Worm (Caenorhabditis elegans) whole organism, L4 larva: ENCODE data around the gene F37C4.6.

Source experiments
- F10B5.3 ChIP-seq: sonication (generic microtip); optimal IDR thresholded peaks from 2 replicates; lab custom pipeline; 2016; ENCODE audit warnings: mild to moderate bottlenecking, missing genetic modification characterization, missing compliant biosample characterization
- T20F7.1 ChIP-seq: fragments of 200-800 bp; sonication (Bioruptor generic); optimal IDR thresholded peaks from 2 replicates; lab custom pipeline; 2018; ENCODE audit warnings: mild to moderate bottlenecking, missing genetic modification characterization, missing compliant biosample characterization
- Y48G9A.11 ChIP-seq: fragments of 200-800 bp; sonication (Bioruptor generic); IDR thresholded peaks from 2 replicates; pipeline ENCODE4 v1.3.6; 2022; ENCODE audit warnings: missing genetic modification reagents, missing genetic modification characterization, missing compliant biosample characterization
- Y5F2A.4 ChIP-seq: fragments of 200-800 bp; sonication (Bioruptor generic); optimal IDR thresholded peaks from 2 replicates; lab custom pipeline; 2018; ENCODE audit warnings: mild to moderate bottlenecking, missing genetic modification characterization, missing compliant biosample characterization
- ZK546.5 ChIP-seq, 2 experiments: sonication (generic microtip); optimal IDR thresholded peaks; 2 replicates each; lab custom pipeline; 2017; ENCODE audit warnings: missing biosample characterization in 2 of 2, missing genetic modification characterization in 2 of 2
- aha-1 ChIP-seq: fragments of 150-350 bp; peaks from one replicate; lab custom pipeline; 2014; ENCODE audit warnings: missing biosample characterization, missing genetic modification characterization
- ama-1 ChIP-seq: fragments of 150-350 bp; optimal IDR thresholded peaks from 2 replicates; lab custom pipeline; 2014; ENCODE audit warnings: inconsistent platforms, mixed read lengths
- ceh-20 ChIP-seq: fragments of 200-800 bp; sonication (Bioruptor generic); IDR thresholded peaks from 2 replicates; pipeline ENCODE4 v1.3.6; 2022; ENCODE audit warnings: missing genetic modification reagents, missing genetic modification characterization, missing compliant biosample characterization
- ceh-28 ChIP-seq: fragments of 150-350 bp; optimal IDR thresholded peaks from 2 replicates; lab custom pipeline; 2014; ENCODE audit warnings: missing biosample characterization, missing genetic modification reagents, missing genetic modification characterization
- ceh-44 ChIP-seq: fragments of 200-800 bp; sonication (Bioruptor generic); IDR thresholded peaks from 2 replicates; pipeline ENCODE4 v1.3.6; 2022; ENCODE audit warnings: missing genetic modification reagents, missing genetic modification characterization, missing compliant biosample characterization
- cey-2 ChIP-seq: sonication (generic microtip); optimal IDR thresholded peaks from 3 replicates; lab custom pipeline; 2017; ENCODE audit warnings: missing genetic modification characterization, mild to moderate bottlenecking, missing compliant biosample characterization, antibody characterized with exemption, borderline replicate concordance; ENCODE audit not compliant: insufficient read depth
- daf-12 ChIP-seq: fragments of 150-350 bp; optimal IDR thresholded peaks from 2 replicates; lab custom pipeline; 2014; ENCODE audit warnings: missing biosample characterization, missing genetic modification reagents, missing genetic modification characterization
- daf-19 ChIP-seq: fragments of 200-800 bp; sonication (Bioruptor generic); conservative IDR thresholded peaks from 2 replicates; pipeline ENCODE4 v1.3.6; 2022; ENCODE audit warnings: missing genetic modification characterization, missing compliant biosample characterization
- dmd-9 ChIP-seq: fragments of 200-800 bp; sonication (Bioruptor generic); IDR thresholded peaks from 2 replicates; pipeline ENCODE4 v1.3.6; 2022; ENCODE audit warnings: missing genetic modification reagents, missing genetic modification characterization, missing compliant biosample characterization
- dpl-1 ChIP-seq: fragments of 150-350 bp; optimal IDR thresholded peaks from 2 replicates; lab custom pipeline; 2014; ENCODE audit warnings: missing biosample characterization, missing genetic modification reagents, missing genetic modification characterization
- duxl-1 ChIP-seq: sonication (generic microtip); optimal IDR thresholded peaks from 2 replicates; lab custom pipeline; 2016; ENCODE audit warnings: mild to moderate bottlenecking, missing genetic modification characterization, moderate library complexity, missing compliant biosample characterization; ENCODE audit not compliant: poor library complexity
- egl-43 ChIP-seq: fragments of 200-800 bp; sonication (Bioruptor generic); IDR thresholded peaks from 2 replicates; pipeline ENCODE4 v1.3.6; 2022; ENCODE audit warnings: missing genetic modification reagents, missing genetic modification characterization, missing compliant biosample characterization
- fos-1 ChIP-seq: fragments of 150-350 bp; optimal IDR thresholded peaks from 2 replicates; lab custom pipeline; 2014; ENCODE audit warnings: missing biosample characterization, missing genetic modification characterization
- hlh-11 ChIP-seq: fragments of 200-800 bp; sonication (Bioruptor generic); optimal IDR thresholded peaks from 2 replicates; lab custom pipeline; 2018; ENCODE audit warnings: mild to moderate bottlenecking, missing genetic modification characterization, missing compliant biosample characterization
- lin-39 ChIP-seq: fragments of 150-350 bp; optimal IDR thresholded peaks from 2 replicates; lab custom pipeline; 2014; ENCODE audit warnings: missing biosample characterization, missing genetic modification reagents, missing genetic modification characterization
- mdl-1 ChIP-seq, 2 experiments: fragments of 150-350 bp in 1 of 2; sonication (generic microtip) in 1 of 2; optimal IDR thresholded peaks; 2 replicates each; lab custom pipeline; 2014 to 2017; ENCODE audit warnings: missing biosample characterization in 2 of 2, missing genetic modification characterization in 2 of 2
- mxl-2 ChIP-seq: fragments of 200-800 bp; sonication (Bioruptor generic); conservative IDR thresholded peaks from 2 replicates; pipeline ENCODE4 v1.3.6; 2022; ENCODE audit warnings: missing genetic modification reagents, missing genetic modification characterization, missing compliant biosample characterization
- nhr-10 ChIP-seq: fragments of 150-350 bp; optimal IDR thresholded peaks from 2 replicates; lab custom pipeline; 2014; ENCODE audit warnings: missing biosample characterization, missing genetic modification characterization
- nhr-111 ChIP-seq: fragments of 200-800 bp; sonication (Bioruptor generic); optimal IDR thresholded peaks from 2 replicates; lab custom pipeline; 2018; ENCODE audit warnings: mild to moderate bottlenecking, missing genetic modification characterization, missing compliant biosample characterization
- nhr-25 ChIP-seq: sonication (generic microtip); optimal IDR thresholded peaks from 2 replicates; lab custom pipeline; 2017; ENCODE audit warnings: missing genetic modification characterization, mild to moderate bottlenecking, missing compliant biosample characterization, antibody characterized with exemption, moderate library complexity, borderline replicate concordance; ENCODE audit not compliant: insufficient read depth
- nhr-28 ChIP-seq: fragments of 150-350 bp; optimal IDR thresholded peaks from 2 replicates; lab custom pipeline; 2014; ENCODE audit warnings: missing biosample characterization, missing genetic modification characterization
- nhr-48 ChIP-seq: sonication (generic microtip); optimal IDR thresholded peaks from 2 replicates; lab custom pipeline; 2016; ENCODE audit warnings: mild to moderate bottlenecking, missing genetic modification characterization, missing compliant biosample characterization
- nhr-76 ChIP-seq: fragments of 150-350 bp; optimal IDR thresholded peaks from 2 replicates; lab custom pipeline; 2014; ENCODE audit warnings: missing biosample characterization, missing genetic modification characterization
- pqm-1 ChIP-seq: sonication (generic microtip); optimal IDR thresholded peaks from 2 replicates; lab custom pipeline; 2017; ENCODE audit warnings: missing biosample characterization, missing genetic modification characterization
- saeg-2 ChIP-seq: fragments of 200-800 bp; sonication (Bioruptor generic); IDR thresholded peaks from 2 replicates; pipeline ENCODE4 v1.3.6; 2022; ENCODE audit warnings: missing genetic modification reagents, missing genetic modification characterization, missing compliant biosample characterization
- sdz-12 ChIP-seq: fragments of 200-800 bp; sonication (Bioruptor generic); optimal IDR thresholded peaks from 2 replicates; lab custom pipeline; 2018; ENCODE audit warnings: mild to moderate bottlenecking, missing genetic modification characterization, missing compliant biosample characterization
- snpc-4 ChIP-seq: fragments of 150-350 bp; optimal IDR thresholded peaks from 2 replicates; lab custom pipeline; 2014; ENCODE audit warnings: missing biosample characterization, missing genetic modification characterization
- tra-1 ChIP-seq: fragments of 200-800 bp; sonication (Bioruptor generic); IDR thresholded peaks from 2 replicates; pipeline ENCODE4 v1.3.6; 2022; ENCODE audit warnings: missing genetic modification reagents, missing genetic modification characterization, missing compliant biosample characterization
- unc-130 ChIP-seq: sonication (generic microtip); optimal IDR thresholded peaks from 2 replicates; lab custom pipeline; 2016; ENCODE audit warnings: missing genetic modification reagents, missing genetic modification characterization, missing compliant biosample characterization
- unc-39 ChIP-seq: sonication (generic microtip); optimal IDR thresholded peaks from 2 replicates; lab custom pipeline; 2017; ENCODE audit warnings: missing biosample characterization, missing genetic modification characterization
- unc-62 ChIP-seq, 3 experiments: fragments of 150-350 bp in 1 of 3; sonication (generic microtip); optimal IDR thresholded peaks in 2 of 3; peaks in 1 of 3; 1 replicate in 1 of 3; 2 replicates in 2 of 3; lab custom pipeline; 2014 to 2017; ENCODE audit warnings: missing biosample characterization in 3 of 3, missing genetic modification characterization in 3 of 3, missing genetic modification reagents in 3 of 3, missing genotype in 1 of 3
- zag-1 ChIP-seq: fragments of 150-350 bp; optimal IDR thresholded peaks from 2 replicates; lab custom pipeline; 2014; ENCODE audit warnings: missing biosample characterization, missing genetic modification characterization
- zip-11 ChIP-seq: fragments of 200-800 bp; sonication (Bioruptor generic); IDR thresholded peaks from 2 replicates; pipeline ENCODE4 v1.3.6; 2022; ENCODE audit warnings: missing genetic modification characterization, missing compliant biosample characterization
- ztf-7 ChIP-seq: fragments of 150-350 bp; optimal IDR thresholded peaks from 2 replicates; lab custom pipeline; 2014; ENCODE audit warnings: missing biosample characterization, missing genetic modification characterization

F37C4.6 gene

DNA sequence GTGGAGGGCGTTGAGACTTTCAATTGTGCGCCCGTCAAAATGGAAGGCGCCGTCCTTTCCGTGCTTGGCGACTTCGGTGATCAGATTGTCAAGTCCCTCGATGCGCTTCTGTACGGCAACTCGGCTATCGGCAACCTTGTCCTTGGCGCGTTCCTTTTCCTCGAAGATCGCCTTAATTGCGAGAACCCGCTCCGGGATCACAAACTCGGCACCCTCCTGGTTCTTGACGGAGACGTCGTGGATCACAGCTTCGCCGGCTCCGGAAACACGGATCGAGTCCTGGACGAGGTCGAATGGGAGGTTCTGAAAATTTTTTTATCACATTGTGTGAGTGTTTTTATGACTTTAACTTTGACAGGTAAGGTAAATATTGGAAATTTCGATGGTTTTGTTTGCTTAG lies 4.9 kb downstream of the F37C4.6 start (continued):
- no peak for TF ChIP-seq T20F7.1
- TF ChIP-seq hlh-11 (tag; lab: Kevin White, UChicago), result no peak
- no peak for TF ChIP-seq sdz-12 (GFP tag; lab: Kevin White, UChicago)
- TF ChIP-seq dmd-9, result no peak
- no peak for TF ChIP-seq mdl-1 (tag; optimal IDR thresholded peaks at IDR 0.05; lab: Kevin White, UChicago)
- no peak for TF ChIP-seq zag-1 (tag; lab: Kevin White, UChicago)
- no peak for TF ChIP-seq Y48G9A.11 (GFP tag; lab: Robert Waterston, UW)
- TF ChIP-seq Y5F2A.4 (GFP tag; lab: Kevin White, UChicago), result no peak
- no peak for TF ChIP-seq daf-12 (tag; lab: Kevin White, UChicago)
- no peak for TF ChIP-seq lin-39 (tag; lab: Kevin White, UChicago)
- no peak for TF ChIP-seq snpc-4

DNA sequence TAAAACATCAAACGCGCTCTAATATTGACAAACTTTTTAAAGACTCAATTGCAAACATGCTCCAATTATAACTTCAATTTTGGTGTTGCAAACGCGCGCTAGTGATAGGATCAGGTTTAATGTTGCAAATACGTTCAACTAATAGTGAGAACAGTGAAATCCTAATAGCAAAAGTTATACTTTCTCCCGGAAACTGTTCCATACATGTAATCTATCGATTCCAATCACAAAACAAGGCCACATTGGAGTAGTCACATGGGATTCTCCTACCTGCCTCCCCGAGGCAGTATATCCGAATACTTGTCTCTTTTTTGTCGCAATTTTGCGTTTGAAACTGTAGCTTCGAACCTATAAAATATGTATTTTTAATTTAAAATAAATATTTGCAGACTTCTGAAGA lies 8.3 kb downstream of the F37C4.6 start:
- TF ChIP-seq dpl-1 (GFP tag; lab: Kevin White, UChicago) (no peak), unc-39 (tag; lab: Kevin White, UChicago) (no peak), ceh-44 (GFP tag; lab: Robert Waterston, UW) (no peak), daf-19 (GFP tag; lab: Robert Waterston, UW) (no peak), aha-1 (tag; lab: Kevin White, UChicago) (no peak), tra-1 (GFP tag; lab: Robert Waterston, UW) (no peak), cey-2 (tag; lab: Kevin White, UChicago) (no peak), nhr-76 (tag; lab: Kevin White, UChicago) (no peak), ZK546.5 (tag; optimal IDR thresholded peaks at IDR 0.05; lab: Kevin White, UChicago) (no peak), zag-1 (tag; lab: Kevin White, UChicago) (no peak), egl-43 (GFP tag; lab: Robert Waterston, UW) (no peak), pqm-1 (no peak), nhr-10 (tag; lab: Kevin White, UChicago) (no peak), ceh-20 (GFP tag; lab: Robert Waterston, UW) (no peak), zip-11 (GFP tag; lab: Robert Waterston, UW) (no peak), ztf-7 (tag; lab: Kevin White, UChicago) (no peak), ceh-28 (tag; lab: Kevin White, UChicago) (no peak), saeg-2 (GFP tag; lab: Robert Waterston, UW) (no peak), nhr-48 (tag; lab: Kevin White, UChicago) (no peak), mdl-1 (tag; optimal IDR thresholded peaks at IDR 0.05; lab: Kevin White, UChicago) (no peak)

DNA sequence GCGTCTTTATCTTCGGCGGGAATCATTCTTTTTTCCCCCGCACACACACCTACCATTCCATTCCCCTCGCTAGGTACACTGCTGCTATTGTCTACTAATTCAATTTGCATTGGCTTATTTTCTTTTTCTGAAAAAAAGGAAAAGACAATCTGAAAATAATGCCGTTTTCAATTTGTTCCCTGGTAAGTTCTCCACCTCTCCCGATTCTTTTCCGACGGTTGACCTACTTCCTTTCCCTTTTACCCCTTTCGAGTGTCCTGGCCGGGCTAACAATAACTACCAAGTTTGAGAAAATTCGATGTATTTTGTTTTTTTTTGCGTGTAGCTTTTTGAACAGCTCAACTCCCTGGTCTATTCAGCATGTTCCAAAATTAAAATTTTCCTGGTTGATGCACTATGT lies 10.9 kb downstream of the F37C4.6 start, which contains the start of gene F37C4.4:
F37C4.4 (plus strand) TSS at position 58 of the 400 bp plus-strand sequence.
- TF ChIP-seq nhr-111 (GFP tag; lab: Kevin White, UChicago) (no peak), unc-62 (GFP tag; optimal IDR thresholded peaks at IDR 0.05 in 1 of 2; lab: Kevin White, UChicago) (peak in 1 of 2 experiments; percentile 36), unc-62 (tag; optimal IDR thresholded peaks at IDR 0.05; lab: Kevin White, UChicago) (no peak), nhr-28 (tag; lab: Kevin White, UChicago) (no peak), unc-130 (no peak), fos-1 (tag; lab: Kevin White, UChicago) (no peak), F10B5.3 (tag; lab: Kevin White, UChicago) (no peak), nhr-25 (tag; lab: Kevin White, UChicago) (no peak), aha-1 (tag; lab: Kevin White, UChicago) (peak; percentile 54), duxl-1 (tag; lab: Kevin White, UChicago) (no peak), mxl-2 (GFP tag; lab: Robert Waterston, UW) (no peak), ama-1 (no peak), dpl-1 (GFP tag; lab: Kevin White, UChicago) (no peak)
